Fruit fly (Drosophila melanogaster): ENCODE measurements around the gene Dph4.

- no peak for TF ChIP-seq kay (GFP tag; ENCODE audit: borderline replicate concordance)
- no peak for TF ChIP-seq CG33017 (tag; optimal IDR thresholded peaks at IDR 0.05)
- TF ChIP-seq ovo (GFP tag; optimal IDR thresholded peaks at IDR 0.05) = no peak
Measured at dm6 chr3R:5608422-5608821, 15.5 kb downstream of the Dph4 start.

Measured in whole organism, adult.